Worm (Caenorhabditis elegans) whole organism, mixed stage, embryonic: ENCODE measurements around the gene acp-2.

Source experiments
- M03D4.4 ChIP-seq: sonication (generic microtip); optimal IDR thresholded peaks from 2 replicates; lab custom pipeline; 2017; ENCODE audit warnings: mild to moderate bottlenecking, missing genetic modification characterization, missing compliant biosample characterization
- bed-3 ChIP-seq: fragments of 200-800 bp; sonication (Bioruptor generic); optimal IDR thresholded peaks from 3 replicates; lab custom pipeline; 2018; ENCODE audit warnings: mild to moderate bottlenecking, missing genetic modification characterization, moderate library complexity, missing compliant biosample characterization
- blmp-1 ChIP-seq: fragments of 150-350 bp; optimal IDR thresholded peaks from 2 replicates; lab custom pipeline; 2014; ENCODE audit warnings: missing biosample characterization, missing genetic modification characterization
- ceh-39 ChIP-seq: fragments of 150-350 bp; optimal IDR thresholded peaks from 2 replicates; lab custom pipeline; 2014; ENCODE audit warnings: missing biosample characterization, missing genetic modification characterization
- ceh-43 ChIP-seq: fragments of 200-800 bp; sonication (Bioruptor generic); optimal IDR thresholded peaks from 2 replicates; lab custom pipeline; 2018; ENCODE audit warnings: mild to moderate bottlenecking, missing genetic modification characterization, moderate library complexity, missing compliant biosample characterization
- ceh-83 ChIP-seq: fragments of 200-800 bp; sonication (Bioruptor generic); optimal IDR thresholded peaks from 2 replicates; lab custom pipeline; 2018; ENCODE audit warnings: mild to moderate bottlenecking, missing genetic modification characterization, missing compliant biosample characterization
- ces-1 ChIP-seq: fragments of 150-350 bp; optimal IDR thresholded peaks from 2 replicates; lab custom pipeline; 2014; ENCODE audit warnings: missing biosample characterization, missing genetic modification reagents, missing genetic modification characterization
- cnd-1 ChIP-seq: fragments of 200-800 bp; sonication (Bioruptor generic); optimal IDR thresholded peaks from 2 replicates; lab custom pipeline; 2018; ENCODE audit warnings: mild to moderate bottlenecking, missing genetic modification characterization, missing compliant biosample characterization
- drap-1 ChIP-seq: fragments of 200-800 bp; sonication (Bioruptor generic); optimal IDR thresholded peaks from 3 replicates; lab custom pipeline; 2018; ENCODE audit warnings: mild to moderate bottlenecking, missing genetic modification characterization, missing compliant biosample characterization
- elt-3 ChIP-seq: fragments of 150-350 bp; optimal IDR thresholded peaks from 2 replicates; lab custom pipeline; 2014; ENCODE audit warnings: missing biosample characterization, missing genetic modification characterization
- flh-1 ChIP-seq: fragments of 200-800 bp; sonication (Bioruptor generic); optimal IDR thresholded peaks from 2 replicates; lab custom pipeline; 2018; ENCODE audit warnings: mild to moderate bottlenecking, missing genetic modification characterization, moderate library complexity, missing compliant biosample characterization
- ham-2 ChIP-seq: fragments of 200-800 bp; sonication (Bioruptor generic); optimal IDR thresholded peaks from 2 replicates; lab custom pipeline; 2018; ENCODE audit warnings: mild to moderate bottlenecking, missing genetic modification characterization, missing compliant biosample characterization
- hlh-1 ChIP-seq: fragments of 150-350 bp; optimal IDR thresholded peaks from 2 replicates; lab custom pipeline; 2014; ENCODE audit warnings: missing biosample characterization, missing genetic modification reagents, missing genetic modification characterization
- lin-13 ChIP-seq: fragments of 150-350 bp; optimal IDR thresholded peaks from 2 replicates; lab custom pipeline; 2014; ENCODE audit warnings: missing biosample characterization, missing genetic modification characterization
- lin-32 ChIP-seq: fragments of 200-800 bp; sonication (Bioruptor generic); optimal IDR thresholded peaks from 2 replicates; lab custom pipeline; 2018; ENCODE audit warnings: mild to moderate bottlenecking, missing genetic modification characterization, missing compliant biosample characterization
- lsy-2 ChIP-seq: fragments of 150-350 bp; optimal IDR thresholded peaks from 2 replicates; lab custom pipeline; 2014; ENCODE audit warnings: missing biosample characterization, missing genetic modification characterization
- mab-5 ChIP-seq: fragments of 150-350 bp; optimal IDR thresholded peaks from 2 replicates; lab custom pipeline; 2014; ENCODE audit warnings: missing biosample characterization, missing genetic modification characterization
- mep-1 ChIP-seq: fragments of 150-350 bp; optimal IDR thresholded peaks from 2 replicates; lab custom pipeline; 2017; ENCODE audit warnings: missing biosample characterization, missing genetic modification reagents, missing genetic modification characterization, inconsistent platforms
- mls-2 ChIP-seq: sonication (generic microtip); optimal IDR thresholded peaks from 2 replicates; lab custom pipeline; 2016; ENCODE audit warnings: mild to moderate bottlenecking, missing genetic modification characterization, moderate library complexity, missing compliant biosample characterization
- nhr-12 ChIP-seq: fragments of 150-350 bp; optimal IDR thresholded peaks from 2 replicates; lab custom pipeline; 2014; ENCODE audit warnings: missing biosample characterization, missing genetic modification characterization
- nhr-2 ChIP-seq: fragments of 150-350 bp; optimal IDR thresholded peaks from 2 replicates; lab custom pipeline; 2014; ENCODE audit warnings: missing biosample characterization, missing genetic modification characterization
- nhr-237 ChIP-seq: fragments of 150-350 bp; optimal IDR thresholded peaks from 2 replicates; lab custom pipeline; 2014; ENCODE audit warnings: missing biosample characterization, missing genetic modification characterization
- nhr-28 ChIP-seq: fragments of 150-350 bp; optimal IDR thresholded peaks from 2 replicates; lab custom pipeline; 2014; ENCODE audit warnings: missing biosample characterization, missing genetic modification characterization
- nhr-76 ChIP-seq: sonication (generic microtip); optimal IDR thresholded peaks from 2 replicates; lab custom pipeline; 2017; ENCODE audit warnings: missing biosample characterization, missing genetic modification characterization
- pha-4 ChIP-seq: fragments of 150-350 bp; optimal IDR thresholded peaks from 2 replicates; lab custom pipeline; 2018; ENCODE audit warnings: missing biosample characterization, missing genetic modification reagents, missing genetic modification characterization
- snpc-4 ChIP-seq: fragments of 150-350 bp; optimal IDR thresholded peaks from 2 replicates; lab custom pipeline; 2014; ENCODE audit warnings: missing biosample characterization, missing genetic modification characterization
- sptf-1 ChIP-seq: sonication (generic microtip); optimal IDR thresholded peaks from 2 replicates; lab custom pipeline; 2017; ENCODE audit warnings: mild to moderate bottlenecking, missing genetic modification characterization, moderate library complexity, missing compliant biosample characterization
- tbx-8 ChIP-seq: fragments of 200-800 bp; sonication (Bioruptor generic); optimal IDR thresholded peaks from 2 replicates; lab custom pipeline; 2018; ENCODE audit warnings: mild to moderate bottlenecking, missing genetic modification characterization, moderate library complexity, missing compliant biosample characterization
- unc-120 ChIP-seq: sonication (generic microtip); optimal IDR thresholded peaks from 2 replicates; lab custom pipeline; 2017; ENCODE audit warnings: missing genetic modification characterization, missing compliant biosample characterization; ENCODE audit not compliant: poor library complexity, severe bottlenecking
- unc-39 ChIP-seq: fragments of 150-350 bp; optimal IDR thresholded peaks from 2 replicates; lab custom pipeline; 2014; ENCODE audit warnings: missing biosample characterization, missing genetic modification characterization
- zip-8 ChIP-seq: fragments of 150-350 bp; optimal IDR thresholded peaks from 2 replicates; lab custom pipeline; 2014; ENCODE audit warnings: missing biosample characterization, missing genetic modification characterization
- ztf-11 ChIP-seq: fragments of 150-350 bp; optimal IDR thresholded peaks from 2 replicates; lab custom pipeline; 2014; ENCODE audit warnings: missing biosample characterization, missing genetic modification characterization

acp-2 gene

DNA sequence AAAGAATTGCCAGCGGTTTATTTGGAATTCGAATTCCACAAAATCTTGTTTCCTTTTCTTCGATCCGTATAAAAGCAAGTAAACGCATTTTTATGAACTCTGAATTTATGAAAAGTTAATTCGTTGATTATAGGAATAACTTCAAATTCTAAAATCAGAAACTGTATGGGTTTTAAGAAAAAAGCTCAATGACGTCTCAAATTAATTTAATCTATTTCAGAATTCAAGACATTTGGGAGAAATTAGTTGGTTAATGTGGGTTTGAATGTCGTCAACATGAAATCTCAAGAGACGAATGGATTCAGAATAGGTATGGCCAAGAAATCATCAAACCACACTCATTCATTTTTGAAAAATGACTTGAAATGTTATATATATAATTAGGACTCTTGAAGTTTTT lies 35.8 kb downstream of the acp-2 start, which contains the start of gene F49E12.7:
F49E12.7 (minus strand) TSS at position 101 of the 400 bp plus-strand sequence.
- no peak for TF ChIP-seq mep-1 (tag; lab: Kevin White, UChicago)
- TF ChIP-seq, all 35 proteins: peak for 0

- TF ChIP-seq snpc-4 (tag; lab: Kevin White, UChicago) (no peak), nhr-28 (tag; lab: Kevin White, UChicago) (no peak)
Observed at ce11 chrII:8394205-8394604, 37.6 kb downstream of the acp-2 start, which contains the start of gene F49E12.8. Gene F49E12.8 (minus strand): TSS chrII:8394305.

ce11 chrII:8392215-8392614 lies 39.6 kb downstream of the acp-2 start:
- TF ChIP-seq ztf-11 (tag; lab: Kevin White, UChicago) = no peak
- no peak for TF ChIP-seq ceh-83 (GFP tag; lab: Kevin White, UChicago)
- TF ChIP-seq nhr-76 (tag; lab: Kevin White, UChicago) = no peak
- TF ChIP-seq ceh-39 (tag; lab: Kevin White, UChicago) = no peak
- TF ChIP-seq tbx-8 (GFP tag; lab: Kevin White, UChicago) = no peak
- TF ChIP-seq bed-3 = no peak
- TF ChIP-seq lin-13 (tag; lab: Kevin White, UChicago) = no peak
- no peak for TF ChIP-seq ces-1 (GFP tag; lab: Kevin White, UChicago)
- TF ChIP-seq nhr-12 (tag; lab: Kevin White, UChicago) = no peak
- no peak for TF ChIP-seq snpc-4 (tag; lab: Kevin White, UChicago)
- TF ChIP-seq flh-1 = no peak
- TF ChIP-seq pha-4 = no peak
- TF ChIP-seq nhr-28 (tag; lab: Kevin White, UChicago) = no peak
- TF ChIP-seq M03D4.4 = no peak
- no peak for TF ChIP-seq ceh-43
- TF ChIP-seq unc-39 (tag; lab: Kevin White, UChicago) = no peak
- TF ChIP-seq nhr-2 (tag; lab: Kevin White, UChicago) = no peak
- TF ChIP-seq mep-1 (tag; lab: Kevin White, UChicago) = no peak

ce11 chrII:8390751-8391150 lies 41.1 kb downstream of the acp-2 start, which contains the start of gene F49E12.10:
Gene F49E12.10 (plus strand): TSS chrII:8391051.
- TF ChIP-seq nhr-12 (tag; lab: Kevin White, UChicago) = no peak
- no peak for TF ChIP-seq tbx-8 (GFP tag; lab: Kevin White, UChicago)
- no peak for TF ChIP-seq snpc-4 (tag; lab: Kevin White, UChicago)
- TF ChIP-seq drap-1 (GFP tag; lab: Kevin White, UChicago) = no peak
- no peak for TF ChIP-seq nhr-76 (tag; lab: Kevin White, UChicago)
- no peak for TF ChIP-seq unc-120 (tag; lab: Kevin White, UChicago)
- TF ChIP-seq blmp-1 (tag; lab: Kevin White, UChicago) = no peak
- TF ChIP-seq lsy-2 = no peak
- no peak for TF ChIP-seq ham-2 (GFP tag; lab: Kevin White, UChicago)

- TF ChIP-seq sptf-1 (tag; lab: Kevin White, UChicago) = no peak
- no peak for TF ChIP-seq snpc-4 (tag; lab: Kevin White, UChicago)
- no peak for TF ChIP-seq nhr-237
- no peak for TF ChIP-seq ceh-43
- no peak for TF ChIP-seq bed-3
- TF ChIP-seq nhr-12 (tag; lab: Kevin White, UChicago) = no peak
- TF ChIP-seq nhr-2 (tag; lab: Kevin White, UChicago) = no peak
- TF ChIP-seq hlh-1 = no peak
- no peak for TF ChIP-seq unc-39 (tag; lab: Kevin White, UChicago)
- TF ChIP-seq, all 35 proteins: peak for 0
Observed at ce11 chrII:8388001-8388513, 43.8 kb downstream of the acp-2 start, which contains the start of gene drd-1. Gene drd-1 (plus strand): TSS chrII:8388051.

- TF ChIP-seq drap-1 (GFP tag; lab: Kevin White, UChicago) = no peak
- no peak for TF ChIP-seq nhr-12 (tag; lab: Kevin White, UChicago)
- TF ChIP-seq pha-4 = no peak
- no peak for TF ChIP-seq zip-8
- TF ChIP-seq lin-13 (tag; lab: Kevin White, UChicago) = no peak
- no peak for TF ChIP-seq tbx-8 (GFP tag; lab: Kevin White, UChicago)
- no peak for TF ChIP-seq ham-2 (GFP tag; lab: Kevin White, UChicago)
- no peak for TF ChIP-seq lsy-2
- no peak for TF ChIP-seq nhr-237
- no peak for TF ChIP-seq elt-3 (tag; lab: Kevin White, UChicago)
- TF ChIP-seq flh-1 = no peak
- TF ChIP-seq mls-2 (tag; lab: Kevin White, UChicago) = no peak
- TF ChIP-seq lin-32 (GFP tag; lab: Kevin White, UChicago) = no peak
- no peak for TF ChIP-seq ceh-83 (GFP tag; lab: Kevin White, UChicago)
- no peak for TF ChIP-seq unc-120 (tag; lab: Kevin White, UChicago)
- TF ChIP-seq mab-5 (tag; lab: Kevin White, UChicago) = no peak
- no peak for TF ChIP-seq cnd-1 (tag; lab: Kevin White, UChicago)
- TF ChIP-seq bed-3 = no peak
- no peak for TF ChIP-seq hlh-1
Observed at ce11 chrII:8386897-8387296, 45.0 kb downstream of the acp-2 start.
